Worm (Caenorhabditis elegans): Measurements from ENCODE around the gene srh-250.
A peak's percentile ranks its signal among the peaks of the same experiment; 100 is the strongest.

srh-250 gene

ce11 chrII:3913673-3914072 is 35.2 kb downstream of the srh-250 start:
- TF ChIP-seq C17E4.6 (GFP tag; IDR thresholded peaks at IDR 0.05) (no peak), egrh-3 (GFP tag; IDR thresholded peaks at IDR 0.05) (no peak), hlh-12 (tag; optimal IDR thresholded peaks at IDR 0.05) (no peak), nhr-27 (tag; optimal IDR thresholded peaks at IDR 0.05) (no peak), sea-2 (GFP tag; IDR thresholded peaks at IDR 0.05) (no peak), mcd-1 (GFP tag; IDR thresholded peaks at IDR 0.05) (no peak), ztf-28 (GFP tag; IDR thresholded peaks at IDR 0.05) (no peak), ceh-91 (GFP tag; IDR thresholded peaks at IDR 0.05) (no peak), ztf-3 (GFP tag; optimal IDR thresholded peaks at IDR 0.05) (no peak), xnd-1 (tag; optimal IDR thresholded peaks at IDR 0.05) (no peak), F33H1.4 (GFP tag; IDR thresholded peaks at IDR 0.05) (no peak), nhr-179 (tag; optimal IDR thresholded peaks at IDR 0.05) (no peak), lin-35 (GFP tag; optimal IDR thresholded peaks at IDR 0.05) (no peak), lsl-1 (GFP tag; optimal IDR thresholded peaks at IDR 0.05) (no peak), ama-1 (optimal IDR thresholded peaks at IDR 0.05) (no peak), ama-1 (GFP tag; optimal IDR thresholded peaks at IDR 0.05) (no peak)

ce11 chrII:3917985-3918633 is 39.7 kb downstream of the srh-250 start:
- TF ChIP-seq rcor-1 (GFP tag; IDR thresholded peaks at IDR 0.05) (no peak), hsf-1 (GFP tag; IDR thresholded peaks at IDR 0.05) (no peak), zfh-2 (GFP tag; conservative IDR thresholded peaks at IDR 0.05) (0 out of 2 replicates have a peak, but pooled peaks have one; percentile 32), nfyb-1 (GFP tag; IDR thresholded peaks at IDR 0.05) (peak; percentile 89; the same call in 1 of the 2 replicates), let-526 (GFP tag; IDR thresholded peaks at IDR 0.05) (no peak), ztf-3 (GFP tag; optimal IDR thresholded peaks at IDR 0.05) (no peak)

ce11 chrII:3920611-3921010 is 42.2 kb downstream of the srh-250 start:
- no peak for TF ChIP-seq Y56A3A.18 (GFP tag; IDR thresholded peaks at IDR 0.05)
- TF ChIP-seq zfh-2 (GFP tag; conservative IDR thresholded peaks at IDR 0.05), result peak; percentile 60
- TF ChIP-seq egrh-3 (GFP tag; IDR thresholded peaks at IDR 0.05), result peak; percentile 11; the same call in 1 of the 2 replicates
- TF ChIP-seq ceh-58 (GFP tag; IDR thresholded peaks at IDR 0.05), result no peak

ce11 chrII:3922696-3923095 is 44.3 kb downstream of the srh-250 start:
- TF ChIP-seq madf-8 (GFP tag; conservative IDR thresholded peaks at IDR 0.05) (no peak), somi-1 (GFP tag; optimal IDR thresholded peaks at IDR 0.05) (no peak), B0336.3 (GFP tag; IDR thresholded peaks at IDR 0.05) (no peak), lsy-27 (tag; optimal IDR thresholded peaks at IDR 0.05; ENCODE audit: borderline replicate concordance, insufficient read depth) (no peak), lin-40 (tag; optimal IDR thresholded peaks at IDR 0.05) (no peak), Y79H2A.3 (GFP tag; conservative IDR thresholded peaks at IDR 0.05) (no peak), F10E7.11 (tag; optimal IDR thresholded peaks at IDR 0.05) (no peak), ccch-3 (GFP tag; optimal IDR thresholded peaks at IDR 0.05) (no peak), K11D2.4 (GFP tag; IDR thresholded peaks at IDR 0.05) (no peak), ztf-22 (GFP tag; optimal IDR thresholded peaks at IDR 0.05) (no peak), ceh-100 (GFP tag; IDR thresholded peaks at IDR 0.05) (no peak), F57C9.4 (tag; optimal IDR thresholded peaks at IDR 0.05) (no peak), attf-6 (GFP tag; IDR thresholded peaks at IDR 0.05) (no peak), zim-3 (tag; optimal IDR thresholded peaks at IDR 0.05) (no peak), dpl-1 (GFP tag; optimal IDR thresholded peaks at IDR 0.05) (no peak), chd-7 (tag; optimal IDR thresholded peaks at IDR 0.05) (no peak), F52B5.7 (tag; optimal IDR thresholded peaks at IDR 0.05) (no peak), ekl-4 (GFP tag; IDR thresholded peaks at IDR 0.05) (no peak), mcd-1 (GFP tag; IDR thresholded peaks at IDR 0.05) (no peak)
